Worm (Caenorhabditis elegans) whole organism, L1 larva: ENCODE data around the gene M163.21.

Source experiments
- aly-2 ChIP-seq: fragments of 150-350 bp; optimal IDR thresholded peaks from 2 replicates; lab custom pipeline; 2014; ENCODE audit warnings: missing biosample characterization, missing genetic modification characterization
- ceh-82 ChIP-seq, 3 experiments: fragments of 150-350 bp in 1 of 3; sonication (generic microtip) in 2 of 3; optimal IDR thresholded peaks; 2 replicates each; lab custom pipeline; 2014 to 2017; ENCODE audit warnings: missing biosample characterization in 3 of 3, missing genetic modification characterization in 3 of 3
- egl-13 ChIP-seq: sonication (generic microtip); optimal IDR thresholded peaks from 2 replicates; lab custom pipeline; 2016; ENCODE audit warnings: missing genotype, missing genetic modification reagents, missing genetic modification characterization, missing compliant biosample characterization
- fos-1 ChIP-seq: fragments of 150-350 bp; optimal IDR thresholded peaks from 2 replicates; lab custom pipeline; 2014; ENCODE audit warnings: missing biosample characterization, missing genetic modification characterization
- nhr-11 ChIP-seq: fragments of 150-350 bp; optimal IDR thresholded peaks from 2 replicates; lab custom pipeline; 2014; ENCODE audit warnings: missing biosample characterization, missing genetic modification characterization
- nhr-12 ChIP-seq: sonication (generic microtip); optimal IDR thresholded peaks from 2 replicates; lab custom pipeline; 2017; ENCODE audit warnings: missing biosample characterization, missing genetic modification characterization
- nhr-237 ChIP-seq: fragments of 150-350 bp; optimal IDR thresholded peaks from 2 replicates; lab custom pipeline; 2014; ENCODE audit warnings: missing biosample characterization, missing genetic modification characterization
- pqm-1 ChIP-seq: sonication (generic microtip); optimal IDR thresholded peaks from 3 replicates; lab custom pipeline; 2017; ENCODE audit warnings: missing biosample characterization, missing genetic modification characterization
- unc-62 ChIP-seq: fragments of 150-350 bp; optimal IDR thresholded peaks from 2 replicates; lab custom pipeline; 2014; ENCODE audit warnings: missing biosample characterization, missing genetic modification reagents, missing genetic modification characterization

DNA sequence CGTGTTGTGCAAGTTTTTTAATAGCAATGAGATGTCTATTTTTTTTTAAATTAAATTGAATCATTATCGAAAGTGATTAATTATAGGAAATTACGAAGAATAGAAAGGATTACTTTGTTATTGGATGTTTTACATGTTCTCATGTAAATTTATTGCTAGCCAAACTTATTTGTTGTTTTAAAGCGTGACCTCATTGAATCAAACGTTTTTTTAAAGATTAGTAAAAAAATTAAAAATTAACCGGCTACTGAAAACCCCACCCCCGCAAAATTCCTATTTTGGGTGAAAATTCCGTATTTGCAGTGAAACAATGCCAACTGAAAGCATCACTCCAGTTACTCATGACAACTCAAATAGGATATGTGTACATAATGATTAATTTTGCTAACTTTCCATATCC is 18.2 kb downstream of the M163.21 start, which contains the start of gene M163.8:
- TF ChIP-seq nhr-12 (no peak), pqm-1 (tag; lab: Kevin White, UChicago) (no peak), fos-1 (tag; lab: Kevin White, UChicago) (no peak), unc-62 (GFP tag; lab: Kevin White, UChicago) (no peak), egl-13 (no peak), nhr-237 (tag; lab: Kevin White, UChicago) (no peak), nhr-11 (no peak), aly-2 (no peak), ceh-82 (tag; optimal IDR thresholded peaks at IDR 0.05; lab: Kevin White, UChicago) (no peak)
